Worm (Caenorhabditis elegans) whole organism, L2 larva: ENCODE data around the gene C33C12.12.

Experiments used
- C34F6.9 ChIP-seq: fragments of 150-350 bp; optimal IDR thresholded peaks from 2 replicates; lab custom pipeline; 2014; ENCODE audit warnings: missing biosample characterization, missing genetic modification characterization
- F13H6.1 ChIP-seq: sonication (generic microtip); optimal IDR thresholded peaks from 2 replicates; lab custom pipeline; 2016; ENCODE audit warnings: missing genetic modification characterization, missing compliant biosample characterization
- R02D3.7 ChIP-seq: fragments of 150-350 bp; optimal IDR thresholded peaks from 2 replicates; lab custom pipeline; 2014; ENCODE audit warnings: missing biosample characterization, missing genetic modification characterization
- Y55F3AM.14 ChIP-seq: fragments of 200-800 bp; sonication (Bioruptor generic); optimal IDR thresholded peaks from 2 replicates; lab custom pipeline; 2018; ENCODE audit warnings: mild to moderate bottlenecking, missing genetic modification characterization, missing compliant biosample characterization
- ZK546.5 ChIP-seq: sonication (generic microtip); optimal IDR thresholded peaks from 2 replicates; lab custom pipeline; 2017; ENCODE audit warnings: missing biosample characterization, missing genetic modification characterization
- alr-1 ChIP-seq: fragments of 150-350 bp; optimal IDR thresholded peaks from 2 replicates; lab custom pipeline; 2014; ENCODE audit warnings: missing biosample characterization, missing genetic modification characterization
- ama-1 ChIP-seq: fragments of 150-350 bp; optimal IDR thresholded peaks from 2 replicates; lab custom pipeline; 2018; ENCODE audit warnings: inconsistent platforms
- blmp-1 ChIP-seq: sonication (generic microtip); optimal IDR thresholded peaks from 2 replicates; lab custom pipeline; 2017; ENCODE audit warnings: missing genetic modification characterization, mild to moderate bottlenecking, missing compliant biosample characterization, antibody characterized with exemption, moderate library complexity; ENCODE audit not compliant: insufficient read depth
- ceh-16 ChIP-seq: fragments of 150-350 bp; optimal IDR thresholded peaks from 2 replicates; lab custom pipeline; 2014; ENCODE audit warnings: missing biosample characterization, missing genetic modification characterization
- ceh-82 ChIP-seq: fragments of 150-350 bp; optimal IDR thresholded peaks from 2 replicates; lab custom pipeline; 2014; ENCODE audit warnings: missing biosample characterization, missing genetic modification characterization
- crh-2 ChIP-seq: sonication (generic microtip); optimal IDR thresholded peaks from 2 replicates; lab custom pipeline; 2017; ENCODE audit warnings: missing biosample characterization, missing genetic modification characterization
- dmd-4 ChIP-seq: sonication (generic microtip); optimal IDR thresholded peaks from 2 replicates; lab custom pipeline; 2017; ENCODE audit warnings: missing biosample characterization, missing genetic modification characterization
- egl-27 ChIP-seq: sonication (generic microtip); optimal IDR thresholded peaks from 3 replicates; lab custom pipeline; 2017; ENCODE audit warnings: missing biosample characterization, missing genetic modification reagents, missing genetic modification characterization
- elt-1 ChIP-seq: fragments of 150-350 bp; optimal IDR thresholded peaks from 2 replicates; lab custom pipeline; 2014; ENCODE audit warnings: missing biosample characterization, missing genetic modification characterization
- elt-3 ChIP-seq: sonication (generic microtip); optimal IDR thresholded peaks from 2 replicates; lab custom pipeline; 2017; ENCODE audit warnings: missing biosample characterization, missing genetic modification characterization
- gmeb-1 ChIP-seq: fragments of 150-350 bp; optimal IDR thresholded peaks from 2 replicates; lab custom pipeline; 2014; ENCODE audit warnings: missing biosample characterization, missing genetic modification characterization
- lin-11 ChIP-seq: fragments of 150-350 bp; sonication (generic microtip); optimal IDR thresholded peaks from 2 replicates; lab custom pipeline; 2014; ENCODE audit warnings: missing biosample characterization, missing genetic modification characterization, inconsistent platforms, mixed read lengths
- lin-13 ChIP-seq: fragments of 150-350 bp; optimal IDR thresholded peaks from 2 replicates; lab custom pipeline; 2014; ENCODE audit warnings: missing biosample characterization, missing genetic modification reagents, missing genetic modification characterization
- lin-39 ChIP-seq: fragments of 150-350 bp; optimal IDR thresholded peaks from 2 replicates; lab custom pipeline; 2014; ENCODE audit warnings: missing biosample characterization, missing genetic modification reagents, missing genetic modification characterization
- mab-5 ChIP-seq: fragments of 150-350 bp; optimal IDR thresholded peaks from 2 replicates; lab custom pipeline; 2014; ENCODE audit warnings: missing biosample characterization, missing genetic modification characterization
- mdl-1 ChIP-seq, 2 experiments: fragments of 150-350 bp in 1 of 2; sonication (generic microtip) in 1 of 2; optimal IDR thresholded peaks; 2 replicates each; lab custom pipeline; 2017; ENCODE audit warnings: missing biosample characterization in 2 of 2, missing genetic modification characterization in 2 of 2
- nhr-10 ChIP-seq: sonication (generic microtip); optimal IDR thresholded peaks from 2 replicates; lab custom pipeline; 2017; ENCODE audit warnings: missing biosample characterization, missing genetic modification characterization
- nhr-11 ChIP-seq: fragments of 150-350 bp; optimal IDR thresholded peaks from 2 replicates; lab custom pipeline; 2014; ENCODE audit warnings: missing biosample characterization, missing genetic modification characterization
- nhr-12 ChIP-seq: fragments of 150-350 bp; optimal IDR thresholded peaks from 2 replicates; lab custom pipeline; 2014; ENCODE audit warnings: missing biosample characterization, missing genetic modification characterization
- nhr-129 ChIP-seq: fragments of 150-350 bp; optimal IDR thresholded peaks from 2 replicates; lab custom pipeline; 2014; ENCODE audit warnings: missing biosample characterization, missing genetic modification characterization
- nhr-23 ChIP-seq: fragments of 150-350 bp; optimal IDR thresholded peaks from 2 replicates; lab custom pipeline; 2014; ENCODE audit warnings: missing biosample characterization, missing genetic modification reagents, missing genetic modification characterization
- nhr-237 ChIP-seq: fragments of 150-350 bp; optimal IDR thresholded peaks from 2 replicates; lab custom pipeline; 2014; ENCODE audit warnings: missing biosample characterization, missing genetic modification characterization
- nhr-6 ChIP-seq: fragments of 150-350 bp; optimal IDR thresholded peaks from 2 replicates; lab custom pipeline; 2014; ENCODE audit warnings: missing biosample characterization, missing genetic modification characterization
- peb-1 ChIP-seq: fragments of 150-350 bp; optimal IDR thresholded peaks from 2 replicates; lab custom pipeline; 2014; ENCODE audit warnings: missing biosample characterization, missing genetic modification characterization
- sem-4 ChIP-seq: fragments of 150-350 bp; optimal IDR thresholded peaks from 2 replicates; lab custom pipeline; 2014; ENCODE audit warnings: missing biosample characterization, missing genetic modification reagents, missing genetic modification characterization
- sma-3 ChIP-seq: sonication (generic microtip); optimal IDR thresholded peaks from 2 replicates; lab custom pipeline; 2016; ENCODE audit warnings: missing genetic modification reagents, missing genetic modification characterization, missing compliant biosample characterization
- sma-9 ChIP-seq, 2 experiments: fragments of 150-350 bp in 1 of 2; sonication (generic microtip) in 1 of 2; optimal IDR thresholded peaks; 2 replicates each; lab custom pipeline; 2014 to 2016; ENCODE audit warnings: missing genetic modification characterization in 2 of 2, mild to moderate bottlenecking in 1 of 2, missing biosample characterization in 1 of 2, missing compliant biosample characterization in 1 of 2, missing genetic modification reagents in 1 of 2, moderate library complexity in 1 of 2
- snpc-4 ChIP-seq: fragments of 150-350 bp; optimal IDR thresholded peaks from 2 replicates; lab custom pipeline; 2014; ENCODE audit warnings: missing biosample characterization, missing genetic modification characterization
- unc-55 ChIP-seq: fragments of 150-350 bp; sonication (generic microtip); optimal IDR thresholded peaks from 3 replicates; lab custom pipeline; 2014; ENCODE audit warnings: missing biosample characterization, missing genetic modification reagents, missing genetic modification characterization
- zag-1 ChIP-seq: fragments of 150-350 bp; optimal IDR thresholded peaks from 2 replicates; lab custom pipeline; 2014; ENCODE audit warnings: missing biosample characterization, missing genetic modification characterization
- ztf-11 ChIP-seq: sonication (generic microtip); optimal IDR thresholded peaks from 2 replicates; lab custom pipeline; 2017; ENCODE audit warnings: missing biosample characterization, missing genetic modification characterization

C33C12.12 gene

ce11 chrII:2170085-2170484, at the start of gene C33C12.12:
TSS of gene C33C12.12 (minus strand) at chrII:2170185.
- TF ChIP-seq ama-1 (lab: Kevin White, UChicago) (no peak), R02D3.7 (tag; lab: Kevin White, UChicago) (no peak)

DNA sequence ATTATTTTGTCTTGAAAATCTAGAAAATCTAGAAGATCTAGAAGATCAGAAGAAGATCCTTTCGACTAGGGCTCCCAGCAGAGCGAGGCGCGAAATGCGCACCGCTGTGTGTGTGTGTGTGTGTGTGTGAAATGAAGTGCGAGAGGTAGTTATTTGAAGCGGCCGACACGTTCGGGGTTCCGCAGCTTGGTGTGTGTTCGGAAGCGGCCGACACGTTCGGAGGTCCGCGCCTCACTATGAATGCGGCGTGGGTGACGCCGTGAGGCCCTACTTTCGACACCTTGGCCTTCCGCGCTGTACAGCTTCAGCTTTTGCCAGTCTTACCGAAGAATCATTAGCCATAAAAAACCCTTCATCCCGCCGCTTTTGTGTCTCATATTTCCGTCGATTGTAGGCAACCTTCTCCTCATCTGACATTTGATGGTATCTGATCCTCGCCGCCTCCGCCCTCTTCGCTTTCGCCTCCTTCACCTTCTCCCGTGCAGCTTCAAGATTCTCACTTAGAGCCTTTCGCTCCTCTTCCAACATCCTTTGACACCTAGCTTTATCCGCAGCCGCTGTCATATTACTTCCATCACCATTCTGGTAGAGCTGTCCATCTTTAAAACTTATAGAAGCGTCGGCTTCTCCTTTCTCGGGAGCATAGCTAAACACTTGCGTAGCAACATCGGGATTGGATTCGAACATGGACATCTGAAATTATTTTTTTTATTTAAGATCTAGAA, 47.1 kb upstream of the C33C12.12 start:
- no peak for TF ChIP-seq dmd-4 (tag; lab: Kevin White, UChicago)
- no peak for TF ChIP-seq nhr-6 (tag; lab: Kevin White, UChicago)
- TF ChIP-seq nhr-129: no peak
- no peak for TF ChIP-seq alr-1
- no peak for TF ChIP-seq nhr-237
- TF ChIP-seq sma-3 (GFP tag; lab: Kevin White, UChicago): no peak
- no peak for TF ChIP-seq peb-1 (tag; lab: Kevin White, UChicago)
- no peak for TF ChIP-seq lin-39 (tag; lab: Kevin White, UChicago)
- TF ChIP-seq nhr-11 (tag; lab: Kevin White, UChicago): no peak
- TF ChIP-seq elt-1 (tag; lab: Kevin White, UChicago): no peak
- no peak for TF ChIP-seq egl-27 (tag; lab: Kevin White, UChicago)
- TF ChIP-seq unc-55 (GFP tag; lab: Kevin White, UChicago): no peak
- TF ChIP-seq nhr-10 (tag; lab: Kevin White, UChicago): no peak
- no peak for TF ChIP-seq elt-3
- TF ChIP-seq F13H6.1: no peak
- no peak for TF ChIP-seq nhr-12 (tag; lab: Kevin White, UChicago)

- TF ChIP-seq zag-1 (tag; lab: Kevin White, UChicago): no peak
- no peak for TF ChIP-seq C34F6.9
- no peak for TF ChIP-seq alr-1
- no peak for TF ChIP-seq sma-9 (GFP tag; optimal IDR thresholded peaks at IDR 0.05; lab: Kevin White, UChicago)
- no peak for TF ChIP-seq sma-9 (tag; optimal IDR thresholded peaks at IDR 0.05; lab: Kevin White, UChicago)
- TF ChIP-seq snpc-4 (tag; lab: Kevin White, UChicago): no peak
- no peak for TF ChIP-seq sma-3 (GFP tag; lab: Kevin White, UChicago)
- no peak for TF ChIP-seq gmeb-1 (tag; lab: Kevin White, UChicago)
- TF ChIP-seq peb-1 (tag; lab: Kevin White, UChicago): no peak
- TF ChIP-seq nhr-10 (tag; lab: Kevin White, UChicago): no peak
- TF ChIP-seq dmd-4 (tag; lab: Kevin White, UChicago): no peak
- TF ChIP-seq ceh-16 (tag; lab: Kevin White, UChicago): no peak
- no peak for TF ChIP-seq nhr-237
- no peak for TF ChIP-seq blmp-1 (tag; lab: Kevin White, UChicago)
- TF ChIP-seq Y55F3AM.14 (GFP tag; lab: Kevin White, UChicago): no peak
- no peak for TF ChIP-seq F13H6.1
Observed at ce11 chrII:2215512-2215911, 45.5 kb upstream of the C33C12.12 start.

DNA sequence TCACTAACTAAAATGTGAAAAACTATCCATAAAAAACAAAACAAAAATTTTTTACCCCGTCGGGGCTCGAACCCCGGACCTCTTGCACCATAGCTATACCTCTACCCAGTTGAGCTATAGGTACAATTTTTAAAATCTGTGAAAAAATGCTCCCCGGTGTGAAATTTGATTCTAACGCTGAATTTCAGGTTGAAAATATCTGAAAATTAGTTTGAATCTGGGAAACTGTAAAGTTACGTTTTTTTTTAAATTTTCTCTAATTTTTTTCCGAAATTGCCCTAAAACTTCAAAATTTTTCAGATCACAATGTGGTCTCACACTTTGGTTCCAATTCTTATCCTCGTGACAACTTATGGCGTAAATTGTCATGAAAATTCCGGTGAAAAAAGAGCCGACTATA, 37.8 kb upstream of the C33C12.12 start, which contains the start of gene Y59C2A.1:
TSS of gene Y59C2A.1 (plus strand) at position 301 of the 400 bp plus-strand sequence.
- TF ChIP-seq elt-1 (tag; lab: Kevin White, UChicago) (no peak), gmeb-1 (tag; lab: Kevin White, UChicago) (no peak), unc-55 (GFP tag; lab: Kevin White, UChicago) (no peak), mdl-1 (tag; optimal IDR thresholded peaks at IDR 0.05; lab: Kevin White, UChicago) (no peak), ceh-82 (tag; lab: Kevin White, UChicago) (no peak), elt-3 (no peak), dmd-4 (tag; lab: Kevin White, UChicago) (no peak), lin-11 (tag; lab: Kevin White, UChicago) (no peak), crh-2 (tag; lab: Kevin White, UChicago) (no peak), ZK546.5 (tag; lab: Kevin White, UChicago) (no peak)
- TF ChIP-seq, all 48 proteins: peak for 0

ce11 chrII:2206064-2206722, 36.2 kb upstream of the C33C12.12 start:
- TF ChIP-seq dmd-4 (tag; lab: Kevin White, UChicago): no peak
- TF ChIP-seq ceh-16 (tag; lab: Kevin White, UChicago): no peak
- TF ChIP-seq elt-1 (tag; lab: Kevin White, UChicago): no peak
- no peak for TF ChIP-seq blmp-1 (tag; lab: Kevin White, UChicago)
- TF ChIP-seq lin-39 (tag; lab: Kevin White, UChicago): no peak
- no peak for TF ChIP-seq nhr-129
- TF ChIP-seq mab-5 (tag; lab: Kevin White, UChicago): no peak
- TF ChIP-seq sma-3 (GFP tag; lab: Kevin White, UChicago): no peak
- no peak for TF ChIP-seq nhr-12 (tag; lab: Kevin White, UChicago)
- TF ChIP-seq lin-13 (GFP tag; lab: Kevin White, UChicago): no peak
- no peak for TF ChIP-seq sem-4
- TF ChIP-seq ztf-11 (tag; lab: Kevin White, UChicago): no peak
- no peak for TF ChIP-seq nhr-23 (tag; lab: Kevin White, UChicago)
- no peak for TF ChIP-seq egl-27 (tag; lab: Kevin White, UChicago)
- no peak for TF ChIP-seq nhr-6 (tag; lab: Kevin White, UChicago)
- no peak for TF ChIP-seq mdl-1 (tag; optimal IDR thresholded peaks at IDR 0.05; lab: Kevin White, UChicago)
